Fruit fly (Drosophila melanogaster) whole organism, prepupa: ENCODE data around the gene CG34107.

Experiments used
- Blimp-1 ChIP-seq: fragments of 200-800 bp; sonication (Bioruptor generic); optimal IDR thresholded peaks from 3 replicates; lab custom pipeline; 2017; ENCODE audit warnings: missing biosample characterization, missing genetic modification characterization, mild to moderate bottlenecking, moderate library complexity, missing genetic modification reagents
- CG11294 ChIP-seq: fragments of 200-800 bp; sonication (Bioruptor generic); IDR thresholded peaks from 2 replicates; pipeline ENCODE4 v1.3.6; 2022; ENCODE audit warnings: missing biosample characterization, missing genetic modification characterization
- CG15336 ChIP-seq: fragments of 200-800 bp; sonication (Bioruptor generic); IDR thresholded peaks from 2 replicates; pipeline ENCODE4 v1.3.6; 2022; ENCODE audit warnings: missing biosample characterization, missing genetic modification characterization
- CG1621 ChIP-seq: fragments of 200-800 bp; sonication (Bioruptor generic); optimal IDR thresholded peaks from 3 replicates; lab custom pipeline; 2018; ENCODE audit warnings: missing biosample characterization, mild to moderate bottlenecking, missing genetic modification characterization
- CG16779 ChIP-seq: fragments of 200-800 bp; sonication (Bioruptor generic); optimal IDR thresholded peaks from 3 replicates; lab custom pipeline; 2017; ENCODE audit warnings: missing biosample characterization, mild to moderate bottlenecking, missing genetic modification characterization
- CG3032 ChIP-seq: fragments of 200-800 bp; optimal IDR thresholded peaks from 2 replicates; lab custom pipeline; 2019; ENCODE audit warnings: missing biosample characterization, mild to moderate bottlenecking, missing genetic modification characterization, moderate library complexity
- CG31627 ChIP-seq: fragments of 200-800 bp; sonication (Bioruptor generic); optimal IDR thresholded peaks from 3 replicates; lab custom pipeline; 2016; ENCODE audit warnings: missing biosample characterization, missing genetic modification characterization
- CG32006 ChIP-seq: fragments of 200-800 bp; sonication (Bioruptor generic); optimal IDR thresholded peaks from 3 replicates; lab custom pipeline; 2017; ENCODE audit warnings: missing biosample characterization, mild to moderate bottlenecking, missing genetic modification characterization
- CG34406 ChIP-seq: fragments of 200-800 bp; sonication (Bioruptor generic); optimal IDR thresholded peaks from 3 replicates; lab custom pipeline; 2016; ENCODE audit warnings: missing biosample characterization, missing genetic modification characterization
- CG6163 ChIP-seq: fragments of 200-800 bp; sonication (Bioruptor generic); IDR thresholded peaks from 3 replicates; pipeline ENCODE4 v1.3.6; 2022; ENCODE audit warnings: missing biosample characterization, missing genetic modification characterization
- CG6276 ChIP-seq: fragments of 200-800 bp; sonication (Bioruptor generic); optimal IDR thresholded peaks from 2 replicates; lab custom pipeline; 2017; ENCODE audit warnings: missing biosample characterization, mild to moderate bottlenecking, missing genetic modification characterization
- CG6792 ChIP-seq: fragments of 200-800 bp; sonication (Bioruptor generic); optimal IDR thresholded peaks from 3 replicates; lab custom pipeline; 2016; ENCODE audit warnings: missing biosample characterization, missing genetic modification characterization
- CG6808 ChIP-seq: fragments of 200-800 bp; sonication (Bioruptor generic); optimal IDR thresholded peaks from 3 replicates; lab custom pipeline; 2017; ENCODE audit warnings: missing biosample characterization, missing genetic modification characterization, mild to moderate bottlenecking, moderate library complexity, missing genetic modification reagents
- CG6854 ChIP-seq: fragments of 200-800 bp; sonication (Bioruptor generic); optimal IDR thresholded peaks from 2 replicates; lab custom pipeline; 2017; ENCODE audit warnings: missing biosample characterization, mild to moderate bottlenecking, missing genetic modification characterization
- CG8119 ChIP-seq: fragments of 200-800 bp; sonication (Bioruptor generic); IDR thresholded peaks from 3 replicates; pipeline ENCODE4 v1.3.6; 2022; ENCODE audit warnings: missing biosample characterization, missing genetic modification characterization
- CG8319 ChIP-seq: fragments of 200-800 bp; sonication (Bioruptor generic); optimal IDR thresholded peaks from 3 replicates; lab custom pipeline; 2016; ENCODE audit warnings: missing biosample characterization, missing genetic modification characterization
- CG9139 ChIP-seq: fragments of 200-800 bp; sonication (Bioruptor generic); optimal IDR thresholded peaks from 3 replicates; lab custom pipeline; 2017; ENCODE audit warnings: missing biosample characterization, mild to moderate bottlenecking, missing genetic modification characterization
- Eip75B ChIP-seq: fragments of 200-800 bp; sonication (Bioruptor generic); optimal IDR thresholded peaks from 3 replicates; lab custom pipeline; 2016; ENCODE audit warnings: missing biosample characterization, missing genetic modification characterization
- Eip78C ChIP-seq: fragments of 200-800 bp; sonication (Bioruptor generic); peaks from one replicate; lab custom pipeline; 2016; ENCODE audit warnings: missing biosample characterization, missing genetic modification characterization
- Ets96B ChIP-seq: fragments of 200-800 bp; optimal IDR thresholded peaks from 2 replicates; lab custom pipeline; 2019; ENCODE audit warnings: missing biosample characterization, mild to moderate bottlenecking, missing genetic modification characterization, moderate library complexity
- Gug ChIP-seq: fragments of 200-800 bp; sonication (Bioruptor generic); IDR thresholded peaks from 2 replicates; pipeline ENCODE4 v1.3.6; 2022; ENCODE audit warnings: missing biosample characterization, missing genetic modification characterization
- Hr38 ChIP-seq: sonication (Bioruptor generic); optimal IDR thresholded peaks from 2 replicates; lab custom pipeline; 2016; ENCODE audit warnings: missing biosample characterization, missing genetic modification characterization
- Hr39 ChIP-seq: fragments of 200-800 bp; sonication (Bioruptor generic); optimal IDR thresholded peaks from 2 replicates; lab custom pipeline; 2016; ENCODE audit warnings: missing biosample characterization, missing genetic modification characterization
- Met ChIP-seq: fragments of 200-800 bp; sonication (Bioruptor generic); optimal IDR thresholded peaks from 3 replicates; lab custom pipeline; 2016; ENCODE audit warnings: missing biosample characterization, missing genetic modification characterization
- OdsH ChIP-seq: fragments of 200-800 bp; sonication (Bioruptor generic); optimal IDR thresholded peaks from 3 replicates; lab custom pipeline; 2016; ENCODE audit warnings: missing biosample characterization, missing genetic modification characterization
- Smox ChIP-seq: fragments of 200-800 bp; sonication (Bioruptor generic); optimal IDR thresholded peaks from 3 replicates; lab custom pipeline; 2016; ENCODE audit warnings: missing biosample characterization, missing genetic modification characterization
- Sox15 ChIP-seq: fragments of 200-800 bp; sonication (Bioruptor generic); optimal IDR thresholded peaks from 3 replicates; lab custom pipeline; 2016; ENCODE audit warnings: missing biosample characterization, missing genetic modification characterization
- acj6 ChIP-seq: fragments of 200-800 bp; sonication (Bioruptor generic); optimal IDR thresholded peaks from 3 replicates; lab custom pipeline; 2016; ENCODE audit warnings: missing biosample characterization, missing genetic modification characterization
- esn ChIP-seq: fragments of 200-800 bp; sonication (Bioruptor generic); optimal IDR thresholded peaks from 2 replicates; lab custom pipeline; 2016; ENCODE audit warnings: missing biosample characterization, mild to moderate bottlenecking, missing genetic modification characterization, moderate library complexity
- fd85E ChIP-seq: fragments of 200-800 bp; sonication (Bioruptor generic); optimal IDR thresholded peaks from 3 replicates; lab custom pipeline; 2016; ENCODE audit warnings: missing biosample characterization, missing genetic modification characterization
- fkh ChIP-seq: fragments of 200-800 bp; sonication (Bioruptor generic); optimal IDR thresholded peaks from 3 replicates; lab custom pipeline; 2017; ENCODE audit warnings: missing biosample characterization, mild to moderate bottlenecking, missing genetic modification characterization, moderate library complexity
- salr ChIP-seq, 2 experiments: fragments of 200-800 bp; sonication (Bioruptor generic); optimal IDR thresholded peaks; 3 replicates each; lab custom pipeline; 2016 to 2018; ENCODE audit warnings: missing biosample characterization in 2 of 2, missing genetic modification characterization in 2 of 2, mild to moderate bottlenecking in 1 of 2
- spab ChIP-seq: fragments of 200-800 bp; sonication (Bioruptor generic); optimal IDR thresholded peaks from 2 replicates; lab custom pipeline; 2017; ENCODE audit warnings: missing biosample characterization, mild to moderate bottlenecking, missing genetic modification characterization, missing genetic modification reagents
- ss ChIP-seq, 2 experiments: fragments of 200-800 bp; sonication (Bioruptor generic); optimal IDR thresholded peaks; 2 replicates in 1 of 2; 3 replicates in 1 of 2; lab custom pipeline; 2017 to 2018; ENCODE audit warnings: mild to moderate bottlenecking in 2 of 2, missing biosample characterization in 2 of 2, missing genetic modification characterization in 2 of 2, moderate library complexity in 1 of 2
- vri ChIP-seq: fragments of 200-800 bp; sonication (Bioruptor generic); optimal IDR thresholded peaks from 3 replicates; lab custom pipeline; 2016; ENCODE audit warnings: missing biosample characterization, mild to moderate bottlenecking, missing genetic modification characterization

CG34107 gene

dm6 chr3R:10213430-10213829 lies 11.3 kb upstream of the CG34107 start (continued):
- TF ChIP-seq OdsH (GFP tag; lab: Kevin White, UChicago): peak; percentile 90
- peak; percentile 81 for TF ChIP-seq CG6276 (GFP tag; lab: Kevin White, UChicago)
- TF ChIP-seq CG6808 (GFP tag; lab: Kevin White, UChicago): peak; percentile 91
- TF ChIP-seq CG8319 (GFP tag; lab: Kevin White, UChicago): peak; percentile 84
- peak; percentile 87 for TF ChIP-seq CG8119 (GFP tag; lab: Robert Waterston, UW)
- peak; percentile 91 for TF ChIP-seq CG32006 (GFP tag; lab: Kevin White, UChicago)
- peak; percentile 94 for TF ChIP-seq Eip78C (GFP tag; lab: Kevin White, UChicago)
- peak; percentile 81 for TF ChIP-seq Sox15 (GFP tag; lab: Kevin White, UChicago)
- TF ChIP-seq Smox (GFP tag; lab: Kevin White, UChicago): peak; percentile 42
- TF ChIP-seq CG1621 (tag; lab: Kevin White, UChicago): peak; percentile 90
- TF ChIP-seq CG16779: peak; percentile 87
- peak; percentile 23 for TF ChIP-seq vri (GFP tag; lab: Kevin White, UChicago)
- TF ChIP-seq CG31627: peak; percentile 42
- TF ChIP-seq CG9139 (GFP tag; lab: Kevin White, UChicago): peak; percentile 93
- peak; percentile 87 for TF ChIP-seq Gug (GFP tag; lab: Robert Waterston, UW)
- TF ChIP-seq esn (GFP tag; lab: Kevin White, UChicago): peak; percentile 77
- peak; percentile 84 for TF ChIP-seq CG34406
- peak; percentile 88 to 93 for TF ChIP-seq ss (GFP tag; optimal IDR thresholded peaks at IDR 0.05; lab: Kevin White, UChicago)
- peak; percentile 92 for TF ChIP-seq spab (GFP tag; lab: Kevin White, UChicago)
- TF ChIP-seq CG3032: peak; percentile 95
- TF ChIP-seq Blimp-1 (GFP tag; lab: Kevin White, UChicago): peak; percentile 13
- peak; percentile 23 for TF ChIP-seq Hr39 (GFP tag; lab: Kevin White, UChicago)
- TF ChIP-seq, all 60 proteins: peak for 55

dm6 chr3R:10217998-10218397 lies 6.7 kb upstream of the CG34107 start:
- TF ChIP-seq CG11294 (GFP tag; lab: Robert Waterston, UW) (no peak), Sox15 (GFP tag; lab: Kevin White, UChicago) (no peak), Ets96B (tag; lab: Kevin White, UChicago) (no peak), CG6792 (no peak), fkh (GFP tag; lab: Kevin White, UChicago) (no peak), Eip75B (GFP tag; lab: Kevin White, UChicago) (no peak), esn (GFP tag; lab: Kevin White, UChicago) (no peak), CG6808 (GFP tag; lab: Kevin White, UChicago) (no peak), salr (GFP tag; optimal IDR thresholded peaks at IDR 0.05; lab: Kevin White, UChicago) (no peak)

dm6 chr3R:10222416-10222815 lies 2.3 kb upstream of the CG34107 start, which contains the start of gene CG12420:
CG12420 (plus strand) TSS chr3R:10222698.
- TF ChIP-seq CG16779: no peak
- TF ChIP-seq ss (GFP tag; optimal IDR thresholded peaks at IDR 0.05; lab: Kevin White, UChicago): no peak
- TF ChIP-seq CG32006 (GFP tag; lab: Kevin White, UChicago): no peak
- no peak for TF ChIP-seq spab (GFP tag; lab: Kevin White, UChicago)
- TF ChIP-seq CG3032: no peak
- no peak for TF ChIP-seq CG6808 (GFP tag; lab: Kevin White, UChicago)
- TF ChIP-seq CG6854 (GFP tag; lab: Kevin White, UChicago): no peak
- no peak for TF ChIP-seq acj6
- TF ChIP-seq CG15336 (GFP tag; lab: Robert Waterston, UW): no peak
- TF ChIP-seq Met (GFP tag; lab: Kevin White, UChicago): no peak
- TF ChIP-seq Hr38 (GFP tag; lab: Kevin White, UChicago): no peak
- TF ChIP-seq fd85E (GFP tag; lab: Kevin White, UChicago): no peak
- no peak for TF ChIP-seq Eip78C (GFP tag; lab: Kevin White, UChicago)
- no peak for TF ChIP-seq CG6163 (GFP tag; lab: Robert Waterston, UW)
- no peak for TF ChIP-seq Eip75B (GFP tag; lab: Kevin White, UChicago)
